Worm (Caenorhabditis elegans) whole organism, dauer: ENCODE data around the gene moc-3.

Source experiments
- unc-62 ChIP-seq: sonication (generic microtip); optimal IDR thresholded peaks from 2 replicates; lab custom pipeline; 2017; ENCODE audit warnings: missing biosample characterization, missing genetic modification reagents, missing genetic modification characterization

moc-3 gene

ce11 chrIV:8126902-8127301, 3.5 kb upstream of the moc-3 start, which contains the start of gene ceph-41:
Gene ceph-41 (plus strand): TSS chrIV:8127202.
- TF ChIP-seq unc-62, result no peak

ce11 chrIV:8127430-8127829, 2.9 kb upstream of the moc-3 start:
- no peak for TF ChIP-seq unc-62

- TF ChIP-seq unc-62, result no peak
Measured at ce11 chrIV:8133536-8133935, 3.2 kb downstream of the moc-3 start, which contains the start of gene sph-1. Gene sph-1 (minus strand): TSS chrIV:8133558.

ce11 chrIV:8136005-8136512, 5.7 kb downstream of the moc-3 start, which contains the start of the genes isp-1 and islo-1:
Gene isp-1 (minus strand): TSS chrIV:8136055.
Gene islo-1 (plus strand): TSS chrIV:8136389.
- no peak for TF ChIP-seq unc-62

ce11 chrIV:8136548-8136947, 6.2 kb downstream of the moc-3 start:
- TF ChIP-seq unc-62, result no peak

ce11 chrIV:8138984-8139383, 8.6 kb downstream of the moc-3 start, which contains the start of gene pmk-3:
Gene pmk-3 (plus strand): TSS chrIV:8139219.
- TF ChIP-seq unc-62, result no peak

- TF ChIP-seq unc-62, result no peak
Measured at ce11 chrIV:8142735-8143550, 12.6 kb downstream of the moc-3 start, which contains the start of gene pmk-2. Gene pmk-2 (plus strand): TSS chrIV:8143500.

ce11 chrIV:8144341-8144740, 14.0 kb downstream of the moc-3 start:
- no peak for TF ChIP-seq unc-62

- no peak for TF ChIP-seq unc-62
Measured at ce11 chrIV:8146283-8146682, 15.9 kb downstream of the moc-3 start.

ce11 chrIV:8148494-8148893, 18.1 kb downstream of the moc-3 start, which contains the start of gene pmk-1:
Gene pmk-1 (plus strand): TSS chrIV:8148794.
- no peak for TF ChIP-seq unc-62

ce11 chrIV:8151721-8152120, 21.4 kb downstream of the moc-3 start:
- TF ChIP-seq unc-62, result no peak

- no peak for TF ChIP-seq unc-62
Measured at ce11 chrIV:8152145-8152544, 21.8 kb downstream of the moc-3 start, which contains the start of gene faah-2. Gene faah-2 (plus strand): TSS chrIV:8152445.

- TF ChIP-seq unc-62, result no peak
Measured at ce11 chrIV:8152688-8153087, 22.3 kb downstream of the moc-3 start.

- TF ChIP-seq unc-62, result no peak
Measured at ce11 chrIV:8153163-8153562, 22.8 kb downstream of the moc-3 start.

ce11 chrIV:8154966-8155365, 24.6 kb downstream of the moc-3 start:
- TF ChIP-seq unc-62, result no peak

ce11 chrIV:8157161-8157560, 26.8 kb downstream of the moc-3 start, which contains the start of gene B0218.5:
Gene B0218.5 (minus strand): TSS chrIV:8157261.
- TF ChIP-seq unc-62, result no peak

ce11 chrIV:8159087-8159486, 28.7 kb downstream of the moc-3 start, which contains the start of gene faah-1:
Gene faah-1 (plus strand): TSS chrIV:8159387.
- TF ChIP-seq unc-62, result no peak

ce11 chrIV:8159995-8160394, 29.6 kb downstream of the moc-3 start:
- TF ChIP-seq unc-62, result no peak
